Worm (Caenorhabditis elegans) whole organism, L1 larva: ENCODE results near the gene eol-1.

ENCODE experiments used
- alr-1 ChIP-seq: fragments of 200-800 bp; sonication (Bioruptor generic); optimal IDR thresholded peaks from 2 replicates; lab custom pipeline; 2018; ENCODE audit warnings: borderline replicate concordance, mild to moderate bottlenecking, missing genetic modification characterization, missing compliant biosample characterization
- ceh-8 ChIP-seq: fragments of 200-800 bp; sonication (Bioruptor generic); optimal IDR thresholded peaks from 2 replicates; lab custom pipeline; 2018; ENCODE audit warnings: mild to moderate bottlenecking, missing genetic modification characterization, moderate library complexity, missing compliant biosample characterization
- ces-1 ChIP-seq: fragments of 150-350 bp; optimal IDR thresholded peaks from 2 replicates; lab custom pipeline; 2014; ENCODE audit warnings: missing biosample characterization, missing genetic modification reagents, missing genetic modification characterization
- ets-5 ChIP-seq: fragments of 200-800 bp; sonication (Bioruptor generic); IDR thresholded peaks from 2 replicates; pipeline ENCODE4 v1.3.6; 2022; ENCODE audit warnings: missing genetic modification characterization, missing compliant biosample characterization
- lsy-2 ChIP-seq, 2 experiments: fragments of 150-350 bp; optimal IDR thresholded peaks; 2 replicates each; lab custom pipeline; 2014; ENCODE audit warnings: missing biosample characterization in 2 of 2, missing genetic modification characterization in 2 of 2
- nhr-11 ChIP-seq: fragments of 150-350 bp; optimal IDR thresholded peaks from 2 replicates; lab custom pipeline; 2014; ENCODE audit warnings: missing biosample characterization, missing genetic modification characterization
- unc-62 ChIP-seq: fragments of 150-350 bp; optimal IDR thresholded peaks from 2 replicates; lab custom pipeline; 2014; ENCODE audit warnings: missing biosample characterization, missing genetic modification reagents, missing genetic modification characterization
- ztf-11 ChIP-seq, 2 experiments: sonication (generic microtip); optimal IDR thresholded peaks; 2 replicates each; lab custom pipeline; 2016 to 2017; ENCODE audit warnings: missing genetic modification characterization in 2 of 2, missing biosample characterization in 1 of 2, missing compliant biosample characterization in 1 of 2

DNA sequence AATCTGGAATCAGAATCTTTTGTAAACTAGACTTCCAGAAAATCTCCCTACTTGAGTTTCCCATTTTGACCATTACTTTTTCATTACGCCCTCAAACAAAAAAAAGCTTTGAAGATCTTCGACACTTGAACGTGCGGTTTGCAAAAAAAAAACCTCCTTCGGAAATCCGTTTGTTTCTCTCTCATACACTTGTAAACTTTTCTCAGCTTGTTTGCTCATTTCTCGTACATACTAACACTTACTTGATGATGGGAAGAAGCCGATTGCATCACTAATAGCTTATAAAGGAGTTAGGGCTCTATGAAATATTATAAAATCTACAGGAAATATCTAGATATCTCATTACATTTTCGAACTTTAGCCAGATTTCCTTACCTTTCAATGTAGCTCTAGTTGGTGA, 21.2 kb upstream of the eol-1 start:
- TF ChIP-seq alr-1 (tag; lab: Kevin White, UChicago) (no peak), nhr-11 (tag; lab: Kevin White, UChicago) (no peak), ceh-8 (no peak), ztf-11 (tag; optimal IDR thresholded peaks at IDR 0.05; lab: Kevin White, UChicago) (no peak), ets-5 (no peak), unc-62 (GFP tag; lab: Kevin White, UChicago) (no peak), lsy-2 (tag; optimal IDR thresholded peaks at IDR 0.05; lab: Kevin White, UChicago) (no peak), ces-1 (GFP tag; lab: Kevin White, UChicago) (no peak)
